Worm (Caenorhabditis elegans): ENCODE measurements around the gene C30G12.4.

The C30G12.4 gene

DNA sequence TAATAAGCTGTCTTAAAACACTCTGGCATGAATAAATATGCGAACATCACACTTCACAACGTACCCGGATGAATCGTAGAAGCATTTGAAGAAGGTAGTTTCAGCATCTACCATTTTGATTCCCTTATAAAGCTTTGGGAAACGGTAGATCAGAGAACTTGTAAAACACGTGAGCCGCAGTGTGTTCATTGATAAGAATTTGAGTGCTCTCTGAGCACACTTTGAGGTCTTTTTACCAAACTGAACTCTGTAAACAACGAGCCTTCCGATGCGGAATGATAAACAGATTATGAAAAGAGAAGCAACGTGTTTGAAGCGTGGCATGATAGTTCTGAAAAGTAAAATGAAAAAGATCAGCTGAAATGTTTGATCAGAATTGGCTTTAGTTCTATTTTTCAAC, 23.7 kb upstream of the C30G12.4 start, which contains the start of gene aqp-1:
aqp-1 (minus strand) TSS at position 102 of the 400 bp plus-strand sequence.
- TF ChIP-seq tbx-2 (tag; optimal IDR thresholded peaks at IDR 0.05), result no peak
- TF ChIP-seq K02D7.2 (tag; optimal IDR thresholded peaks at IDR 0.05), result no peak
- no peak for TF ChIP-seq che-1 (tag; optimal IDR thresholded peaks at IDR 0.05)
- TF ChIP-seq elt-4 (tag; optimal IDR thresholded peaks at IDR 0.05), result no peak
- no peak for TF ChIP-seq ceh-22 (tag; optimal IDR thresholded peaks at IDR 0.05)
- TF ChIP-seq ceh-18 (tag; optimal IDR thresholded peaks at IDR 0.05), result no peak

DNA sequence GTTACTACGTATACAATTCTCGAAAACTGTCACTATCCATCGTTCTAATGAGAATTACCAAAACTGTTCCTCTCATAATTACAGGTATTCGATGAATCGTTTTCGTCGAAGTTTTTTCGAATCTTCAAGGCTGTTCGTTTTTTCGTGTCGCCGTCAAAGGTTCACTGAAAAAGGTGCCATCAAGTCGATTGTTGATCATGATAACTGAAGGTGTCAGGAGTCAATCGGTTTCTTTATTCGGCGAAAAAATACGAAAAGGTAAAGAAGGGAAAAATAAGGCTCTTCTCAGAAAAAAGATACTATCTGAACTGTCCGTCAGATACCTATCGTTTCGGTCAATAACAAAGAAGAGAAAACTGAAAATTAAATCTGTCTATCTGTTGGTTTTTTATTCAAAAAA, 23.2 kb upstream of the C30G12.4 start:
- TF ChIP-seq unc-3 (GFP tag; conservative IDR thresholded peaks at IDR 0.05), result no peak
- TF ChIP-seq unc-3 (tag; optimal IDR thresholded peaks at IDR 0.05), result no peak
- no peak for TF ChIP-seq ceh-31 (tag; optimal IDR thresholded peaks at IDR 0.05)
- TF ChIP-seq ttx-3 (tag; optimal IDR thresholded peaks at IDR 0.05), result no peak
- no peak for TF ChIP-seq ama-1 (optimal IDR thresholded peaks at IDR 0.05)
- no peak for TF ChIP-seq unc-55 (GFP tag; optimal IDR thresholded peaks at IDR 0.05)
- TF ChIP-seq nfya-1 (tag; optimal IDR thresholded peaks at IDR 0.05), result no peak

ce11 chrII:7239705-7240104, 22.2 kb upstream of the C30G12.4 start:
- TF ChIP-seq sox-4 (tag; optimal IDR thresholded peaks at IDR 0.05) (no peak), pha-4 (tag; optimal IDR thresholded peaks at IDR 0.05) (no peak), unc-42 (tag; optimal IDR thresholded peaks at IDR 0.05) (no peak), hlh-6 (tag; optimal IDR thresholded peaks at IDR 0.05) (no peak), ceh-14 (tag; optimal IDR thresholded peaks at IDR 0.05) (no peak), hlh-8 (tag; optimal IDR thresholded peaks at IDR 0.05) (no peak), dmd-4 (tag; optimal IDR thresholded peaks at IDR 0.05; ENCODE audit: borderline replicate concordance) (no peak), nfya-1 (tag; optimal IDR thresholded peaks at IDR 0.05) (no peak), npax-4 (tag; optimal IDR thresholded peaks at IDR 0.05) (no peak), nhr-11 (tag; optimal IDR thresholded peaks at IDR 0.05) (no peak), fax-1 (tag; optimal IDR thresholded peaks at IDR 0.05) (no peak)

ce11 chrII:7242754-7243153, 19.2 kb upstream of the C30G12.4 start:
- TF ChIP-seq fax-1 (tag; optimal IDR thresholded peaks at IDR 0.05) (no peak), ceh-30 (tag; optimal IDR thresholded peaks at IDR 0.05) (no peak), ttx-3 (tag; optimal IDR thresholded peaks at IDR 0.05) (no peak), C38D4.7 (GFP tag; optimal IDR thresholded peaks at IDR 0.05) (no peak), ahr-1 (tag; optimal IDR thresholded peaks at IDR 0.05) (no peak), ceh-31 (tag; optimal IDR thresholded peaks at IDR 0.05) (no peak), C08G9.2 (tag; optimal IDR thresholded peaks at IDR 0.05) (no peak), pha-2 (tag; optimal IDR thresholded peaks at IDR 0.05) (no peak), pax-1 (tag; optimal IDR thresholded peaks at IDR 0.05) (no peak), hlh-8 (tag; optimal IDR thresholded peaks at IDR 0.05) (no peak), tbx-2 (tag; optimal IDR thresholded peaks at IDR 0.05) (no peak), lin-11 (tag; optimal IDR thresholded peaks at IDR 0.05) (no peak)

ce11 chrII:7245576-7245975, 16.4 kb upstream of the C30G12.4 start, which contains the start of gene skpo-3:
Gene skpo-3 (plus strand): TSS chrII:7245876.
- no peak for TF ChIP-seq hlh-30 (tag; optimal IDR thresholded peaks at IDR 0.05; ENCODE audit: insufficient read depth)
- no peak for TF ChIP-seq nhr-11 (tag; optimal IDR thresholded peaks at IDR 0.05)
- TF ChIP-seq C38D4.7 (GFP tag; optimal IDR thresholded peaks at IDR 0.05), result no peak
- no peak for TF ChIP-seq pag-3 (tag; optimal IDR thresholded peaks at IDR 0.05; ENCODE audit: borderline replicate concordance)
- no peak for TF ChIP-seq unc-55 (GFP tag; optimal IDR thresholded peaks at IDR 0.05)
- no peak for TF ChIP-seq ama-1 (optimal IDR thresholded peaks at IDR 0.05)
- TF ChIP-seq npax-4 (tag; optimal IDR thresholded peaks at IDR 0.05), result no peak
- no peak for TF ChIP-seq nhr-232 (tag; optimal IDR thresholded peaks at IDR 0.05)
- no peak for TF ChIP-seq ceh-24 (tag; optimal IDR thresholded peaks at IDR 0.05)
- TF ChIP-seq ceh-30 (tag; optimal IDR thresholded peaks at IDR 0.05), result no peak
- TF ChIP-seq K02D7.2 (tag; optimal IDR thresholded peaks at IDR 0.05), result no peak
- no peak for TF ChIP-seq K09A11.1 (tag; optimal IDR thresholded peaks at IDR 0.05; ENCODE audit: insufficient read depth)
- no peak for TF ChIP-seq Y22D7AL.16 (tag; optimal IDR thresholded peaks at IDR 0.05)
- TF ChIP-seq ahr-1 (tag; optimal IDR thresholded peaks at IDR 0.05), result no peak
- TF ChIP-seq odd-2 (tag; optimal IDR thresholded peaks at IDR 0.05), result no peak
- TF ChIP-seq sox-2 (GFP tag; IDR thresholded peaks at IDR 0.05), result no peak
